Fruit fly (Drosophila melanogaster) S2 (cell line): ENCODE measurements around the gene Grip163.

Experiments
- CG8478 ChIP-seq: fragments of >200 bp; optimal IDR thresholded peaks from 2 replicates; lab custom pipeline; 2018
- CTCF ChIP-seq, 2 experiments: fragments of >200 bp; optimal IDR thresholded peaks; 2 replicates each; lab custom pipeline; 2018

dm6 chr3L:11953217-11953616, 44.7 kb downstream of the Grip163 start, which contains the start of gene obst-G:
- no peak for TF ChIP-seq CG8478
- TF ChIP-seq CTCF (optimal IDR thresholded peaks at IDR 0.05; lab: Kevin White, UChicago), result no peak
